Fruit fly (Drosophila melanogaster) S2 (cell line): ENCODE measurements around the gene Drsl4.

ENCODE experiments used
- CG8478 ChIP-seq: fragments of >200 bp; optimal IDR thresholded peaks from 2 replicates; lab custom pipeline; 2018
- CTCF ChIP-seq, 2 experiments: fragments of >200 bp; optimal IDR thresholded peaks; 2 replicates each; lab custom pipeline; 2018

DNA sequence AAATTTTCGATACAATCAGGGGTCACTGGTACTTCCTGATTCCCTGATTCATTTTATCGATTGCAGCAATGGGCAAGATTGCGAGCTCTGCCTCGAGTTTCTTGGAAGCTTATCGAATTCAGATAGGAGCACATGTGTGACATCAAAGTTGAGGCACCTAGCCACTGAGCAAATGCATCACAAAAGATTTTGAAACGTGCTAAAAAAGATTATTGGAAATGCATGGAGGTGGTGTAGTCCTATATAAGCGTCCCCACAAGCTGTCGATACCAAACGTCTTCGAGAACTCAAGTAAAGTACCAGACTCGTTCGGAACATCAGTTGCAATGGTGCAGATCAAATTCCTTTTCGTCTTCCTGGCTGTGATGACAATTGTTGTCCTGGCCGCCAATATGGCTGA is 1.4 kb upstream of the Drsl4 start, which contains the start of gene Drsl2:
- TF ChIP-seq CTCF (optimal IDR thresholded peaks at IDR 0.05; lab: Kevin White, UChicago) (no peak), CG8478 (lab: Kevin White, UChicago) (no peak)
